Worm (Caenorhabditis elegans) whole organism, L3 larva: Measurements from ENCODE around the gene srbc-38.

ENCODE experiments used
- aly-2 ChIP-seq: fragments of 150-350 bp; optimal IDR thresholded peaks from 2 replicates; lab custom pipeline; 2014; ENCODE audit warnings: missing biosample characterization, missing genetic modification characterization
- ama-1 ChIP-seq: fragments of 150-350 bp; optimal IDR thresholded peaks from 2 replicates; lab custom pipeline; 2018
- ceh-82 ChIP-seq: fragments of 150-350 bp; optimal IDR thresholded peaks from 2 replicates; lab custom pipeline; 2014; ENCODE audit warnings: missing biosample characterization, missing genetic modification characterization
- ceh-9 ChIP-seq: sonication (generic microtip); optimal IDR thresholded peaks from 2 replicates; lab custom pipeline; 2018; ENCODE audit warnings: missing biosample characterization, missing genetic modification characterization
- elt-2 ChIP-seq: sonication (generic microtip); optimal IDR thresholded peaks from 2 replicates; lab custom pipeline; 2016; ENCODE audit warnings: missing genetic modification reagents, mild to moderate bottlenecking, missing genetic modification characterization, missing compliant biosample characterization
- lin-39 ChIP-seq: fragments of 150-350 bp; optimal IDR thresholded peaks from 2 replicates; lab custom pipeline; 2018; ENCODE audit warnings: missing biosample characterization, missing genetic modification reagents, missing genetic modification characterization
- nhr-67 ChIP-seq: fragments of 150-350 bp; optimal IDR thresholded peaks from 2 replicates; lab custom pipeline; 2014; ENCODE audit warnings: missing biosample characterization, missing genetic modification characterization
- nhr-77 ChIP-seq: fragments of 150-350 bp; optimal IDR thresholded peaks from 2 replicates; lab custom pipeline; 2014; ENCODE audit warnings: missing biosample characterization, missing genetic modification characterization
- pha-4 ChIP-seq: fragments of 150-350 bp; optimal IDR thresholded peaks from 2 replicates; lab custom pipeline; 2014; ENCODE audit warnings: missing biosample characterization, missing genetic modification reagents, missing genetic modification characterization
- tbx-2 ChIP-seq: sonication (generic microtip); optimal IDR thresholded peaks from 2 replicates; lab custom pipeline; 2016; ENCODE audit warnings: mild to moderate bottlenecking, missing genetic modification characterization, missing compliant biosample characterization
- unc-39 ChIP-seq: sonication (generic microtip); optimal IDR thresholded peaks from 4 replicates; lab custom pipeline; 2017; ENCODE audit warnings: missing biosample characterization, missing genetic modification characterization
- ztf-11 ChIP-seq: fragments of 150-350 bp; optimal IDR thresholded peaks from 2 replicates; lab custom pipeline; 2014; ENCODE audit warnings: missing biosample characterization, missing genetic modification characterization

- TF ChIP-seq ceh-9 (tag; lab: Kevin White, UChicago): no peak
- TF ChIP-seq tbx-2 (tag; lab: Kevin White, UChicago): no peak
- no peak for TF ChIP-seq pha-4
- no peak for TF ChIP-seq nhr-77 (tag; lab: Kevin White, UChicago)
- no peak for TF ChIP-seq elt-2 (tag; lab: Kevin White, UChicago)
- no peak for TF ChIP-seq aly-2 (tag; lab: Kevin White, UChicago)
- no peak for TF ChIP-seq nhr-67
- TF ChIP-seq lin-39 (tag; lab: Kevin White, UChicago): no peak
- no peak for TF ChIP-seq unc-39
- TF ChIP-seq ceh-82: no peak
- TF ChIP-seq ztf-11 (tag; lab: Kevin White, UChicago): no peak
- no peak for TF ChIP-seq ama-1 (lab: Kevin White, UChicago)
These were observed at the start of gene srbc-38 for ce11 chrV:706918-707317.
